Fruit fly (Drosophila melanogaster): ENCODE data around the gene CG13461.

- TF ChIP-seq CTCF (optimal IDR thresholded peaks at IDR 0.05) (no peak), CG8478 (optimal IDR thresholded peaks at IDR 0.05) (no peak)
Measured at dm6 chr3L:15088285-15088684, 36.0 kb upstream of the CG13461 start.
